Worm (Caenorhabditis elegans): Measurements from ENCODE around the gene spcs-3.

spcs-3 gene

DNA sequence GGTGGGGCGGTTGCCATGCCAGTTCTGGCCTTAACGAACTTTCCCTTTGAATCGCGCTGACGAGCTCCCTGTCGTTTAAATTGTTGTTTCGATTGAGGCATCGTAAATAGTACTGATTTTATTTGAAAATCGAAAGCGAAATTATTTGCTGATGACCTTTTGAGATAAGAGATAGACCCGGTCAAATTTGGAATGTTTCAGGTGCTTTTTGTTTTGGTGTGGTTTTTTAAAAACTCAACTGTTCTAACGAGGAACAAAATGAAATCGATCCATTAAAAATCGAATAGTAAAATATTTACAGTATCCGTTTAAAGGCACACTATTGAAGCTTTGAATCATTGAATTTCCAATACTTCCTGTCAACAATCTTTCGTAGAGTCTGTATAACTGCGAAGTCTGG is 2.0 kb upstream of the spcs-3 start, which contains the start of gene K12H4.6:
TSS of gene K12H4.6 (minus strand) at position 101 of the 400 bp plus-strand sequence.
- TF ChIP-seq aha-1 (tag; optimal IDR thresholded peaks at IDR 0.05) (no peak), aly-2 (tag; optimal IDR thresholded peaks at IDR 0.05) (no peak), lsy-2 (tag; optimal IDR thresholded peaks at IDR 0.05) (no peak), lin-39 (tag; optimal IDR thresholded peaks at IDR 0.05) (no peak), lin-15B (tag; optimal IDR thresholded peaks at IDR 0.05) (no peak), C16A3.4 (tag; optimal IDR thresholded peaks at IDR 0.05) (no peak)

DNA sequence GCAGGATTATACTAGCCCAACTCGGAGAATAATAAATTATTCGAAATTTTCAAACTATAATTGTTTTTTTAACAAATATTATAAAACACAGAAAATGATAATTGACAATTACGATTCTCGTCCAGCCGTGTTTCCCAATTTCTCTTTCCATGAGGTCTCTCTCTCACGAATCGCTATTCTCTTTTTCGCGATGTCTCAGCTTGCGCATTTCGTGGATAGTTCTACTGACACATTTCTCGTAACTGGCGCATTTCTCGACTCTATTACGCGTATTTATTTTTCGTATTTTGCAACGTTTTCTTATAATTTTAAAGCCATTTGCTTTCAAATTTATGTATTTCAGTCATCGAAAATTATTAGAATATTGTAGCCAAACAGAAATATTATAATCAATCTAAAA is 1.0 kb upstream of the spcs-3 start:
- TF ChIP-seq sptf-1 (tag; optimal IDR thresholded peaks at IDR 0.05): no peak
- TF ChIP-seq jun-1 (tag; optimal IDR thresholded peaks at IDR 0.05): peak; percentile 97
- TF ChIP-seq nhr-85 (tag): peak; percentile 95
- no peak for TF ChIP-seq C34B4.2 (tag; optimal IDR thresholded peaks at IDR 0.05)
- peak; percentile 100 for TF ChIP-seq C16A3.4 (tag; optimal IDR thresholded peaks at IDR 0.05)
- peak; percentile 98 for TF ChIP-seq nhr-71 (tag; optimal IDR thresholded peaks at IDR 0.05)
- TF ChIP-seq nhr-47 (tag; optimal IDR thresholded peaks at IDR 0.05): peak; percentile 96
- TF ChIP-seq ets-5 (GFP tag; IDR thresholded peaks at IDR 0.05): no peak
- TF ChIP-seq lir-3 (tag; optimal IDR thresholded peaks at IDR 0.05; ENCODE audit: poor library complexity): peak; percentile 97
- peak; percentile 96 to 98 for TF ChIP-seq efl-1 (optimal IDR thresholded peaks at IDR 0.05)
- peak; percentile 87 to 98 for TF ChIP-seq efl-1 (GFP tag; optimal IDR thresholded peaks at IDR 0.05 in 1 of 2)
- peak; percentile 99 for TF ChIP-seq vab-15 (tag; optimal IDR thresholded peaks at IDR 0.05)
- peak; percentile 80 for TF ChIP-seq F16B12.6 (tag; optimal IDR thresholded peaks at IDR 0.05)
- TF ChIP-seq nhr-237 (tag; optimal IDR thresholded peaks at IDR 0.05): peak; percentile 96
- TF ChIP-seq rnt-1 (tag; optimal IDR thresholded peaks at IDR 0.05): peak; percentile 99
- TF ChIP-seq elt-3 (tag; optimal IDR thresholded peaks at IDR 0.05): peak; percentile 6 to 98 (median 74)
- TF ChIP-seq nhr-84 (tag; optimal IDR thresholded peaks at IDR 0.05): no peak
- peak; percentile 97 for TF ChIP-seq pax-3 (tag; optimal IDR thresholded peaks at IDR 0.05)
- peak; percentile 75 for TF ChIP-seq grh-1 (GFP tag; IDR thresholded peaks at IDR 0.05)
- no peak for TF ChIP-seq efl-3 (GFP tag; optimal IDR thresholded peaks at IDR 0.05)
- peak; percentile 95 for TF ChIP-seq tbx-2 (tag; optimal IDR thresholded peaks at IDR 0.05)
- peak; percentile 96 to 98 for TF ChIP-seq lsy-2 (tag; optimal IDR thresholded peaks at IDR 0.05)
- TF ChIP-seq hpl-2 (GFP tag; optimal IDR thresholded peaks at IDR 0.05): peak; percentile 96
- peak; percentile 92 for TF ChIP-seq ces-1 (GFP tag; optimal IDR thresholded peaks at IDR 0.05)
- TF ChIP-seq mdl-1 (tag; optimal IDR thresholded peaks at IDR 0.05): peak in 1 of 2 experiments; percentile 91
- TF ChIP-seq alr-1 (tag; optimal IDR thresholded peaks at IDR 0.05; ENCODE audit: borderline replicate concordance): no peak
- TF ChIP-seq ceh-82 (tag; optimal IDR thresholded peaks at IDR 0.05): peak; percentile 99
- no peak for TF ChIP-seq unc-30 (tag; optimal IDR thresholded peaks at IDR 0.05)
- TF ChIP-seq nhr-20 (tag; optimal IDR thresholded peaks at IDR 0.05): peak; percentile 97
- no peak for TF ChIP-seq hlh-17 (GFP tag; optimal IDR thresholded peaks at IDR 0.05; ENCODE audit: borderline replicate concordance)
- no peak for TF ChIP-seq nhr-12 (tag; optimal IDR thresholded peaks at IDR 0.05)
- TF ChIP-seq fkh-10 (GFP tag; optimal IDR thresholded peaks at IDR 0.05): peak; percentile 99
- peak; percentile 54 for TF ChIP-seq aha-1 (tag; optimal IDR thresholded peaks at IDR 0.05)
- peak; percentile 96 for TF ChIP-seq xbp-1 (tag; optimal IDR thresholded peaks at IDR 0.05)
- peak; percentile 49 for TF ChIP-seq zip-4 (GFP tag; optimal IDR thresholded peaks at IDR 0.05)
- TF ChIP-seq irx-1 (tag; optimal IDR thresholded peaks at IDR 0.05): peak; percentile 69
- TF ChIP-seq nhr-11 (tag; optimal IDR thresholded peaks at IDR 0.05): peak; percentile 80
- TF ChIP-seq aly-2 (tag; optimal IDR thresholded peaks at IDR 0.05): peak; percentile 89
- TF ChIP-seq isw-1 (GFP tag; IDR thresholded peaks at IDR 0.05): peak; percentile 96
- peak; percentile 98 for TF ChIP-seq lin-13 (GFP tag; optimal IDR thresholded peaks at IDR 0.05)
- peak; percentile 95 for TF ChIP-seq swsn-7 (tag; optimal IDR thresholded peaks at IDR 0.05)
- TF ChIP-seq skn-1 (tag; optimal IDR thresholded peaks at IDR 0.05): peak; percentile 97
- TF ChIP-seq lin-39 (tag; optimal IDR thresholded peaks at IDR 0.05): peak; percentile 69
- TF ChIP-seq ceh-88 (GFP tag; IDR thresholded peaks at IDR 0.05): peak; percentile 92
- TF ChIP-seq lin-15B (tag; optimal IDR thresholded peaks at IDR 0.05): peak; percentile 98
- no peak for TF ChIP-seq tlp-1 (tag; optimal IDR thresholded peaks at IDR 0.05)
- TF ChIP-seq pag-3 (tag; optimal IDR thresholded peaks at IDR 0.05; ENCODE audit: borderline replicate concordance, insufficient read depth): no peak
- TF ChIP-seq nhr-19 (GFP tag; conservative IDR thresholded peaks at IDR 0.05): peak; percentile 94
- peak; percentile 39 for TF ChIP-seq sup-37 (GFP tag; optimal IDR thresholded peaks at IDR 0.05)
- TF ChIP-seq fos-1 (tag; optimal IDR thresholded peaks at IDR 0.05): peak; percentile 98
